Worm (Caenorhabditis elegans) whole organism, L4/young adult: ENCODE results near the gene rps-11.

Source experiments
- dao-5 ChIP-seq: sonication (generic microtip); optimal IDR thresholded peaks from 2 replicates; lab custom pipeline; 2016; ENCODE audit warnings: missing genotype, missing genetic modification characterization, moderate library complexity, missing compliant biosample characterization
- him-1 ChIP-seq: sonication (generic microtip); optimal IDR thresholded peaks from 2 replicates; lab custom pipeline; 2016; ENCODE audit warnings: missing genotype, missing genetic modification reagents, missing genetic modification characterization, missing compliant biosample characterization

ce11 chrIV:11625482-11625881 is 23.0 kb downstream of the rps-11 start, which contains the start of gene lys-5:
- TF ChIP-seq dao-5 (tag; lab: Kevin White, UChicago): no peak
- TF ChIP-seq him-1 (tag; lab: Kevin White, UChicago): no peak
